Worm (Caenorhabditis elegans): ENCODE results near the gene F32A5.4.

F32A5.4 gene

DNA sequence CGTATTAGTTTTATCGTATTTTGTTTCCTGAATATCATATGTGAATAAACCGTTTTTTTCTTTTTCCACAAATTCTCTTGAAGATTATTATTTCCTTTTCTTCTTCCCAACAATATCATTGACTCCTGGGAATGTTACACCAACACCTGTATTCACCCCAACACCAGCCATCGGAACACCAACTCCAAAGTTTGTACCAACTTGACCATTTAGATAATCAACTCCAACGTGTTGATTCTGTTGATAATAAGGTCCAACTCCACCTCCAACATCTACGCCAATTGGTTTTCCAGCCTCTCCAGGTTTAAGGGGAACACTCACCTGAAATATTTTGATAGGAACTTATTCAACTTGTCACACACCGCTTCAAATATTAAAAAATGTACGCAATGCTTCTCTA lies 31.5 kb upstream of the F32A5.4 start:
- no peak for TF ChIP-seq flh-1 (GFP tag; optimal IDR thresholded peaks at IDR 0.05)
- TF ChIP-seq unc-39 (tag; optimal IDR thresholded peaks at IDR 0.05) = no peak
- TF ChIP-seq cnd-1 (tag; optimal IDR thresholded peaks at IDR 0.05) = no peak
- TF ChIP-seq ztf-11 (tag; optimal IDR thresholded peaks at IDR 0.05) = no peak
- TF ChIP-seq M03D4.4 (tag; optimal IDR thresholded peaks at IDR 0.05) = no peak
- no peak for TF ChIP-seq mep-1 (tag; optimal IDR thresholded peaks at IDR 0.05)
- no peak for TF ChIP-seq ceh-39 (tag; optimal IDR thresholded peaks at IDR 0.05)
- no peak for TF ChIP-seq unc-62 (GFP tag; optimal IDR thresholded peaks at IDR 0.05)
- no peak for TF ChIP-seq mls-2 (tag; optimal IDR thresholded peaks at IDR 0.05)
- TF ChIP-seq lsy-2 (tag; optimal IDR thresholded peaks at IDR 0.05) = no peak
- no peak for TF ChIP-seq ces-1 (GFP tag; optimal IDR thresholded peaks at IDR 0.05)
- TF ChIP-seq tbx-8 (GFP tag; optimal IDR thresholded peaks at IDR 0.05) = no peak
- TF ChIP-seq ceh-83 (GFP tag; optimal IDR thresholded peaks at IDR 0.05) = no peak
- TF ChIP-seq lin-32 (GFP tag; optimal IDR thresholded peaks at IDR 0.05) = no peak

DNA sequence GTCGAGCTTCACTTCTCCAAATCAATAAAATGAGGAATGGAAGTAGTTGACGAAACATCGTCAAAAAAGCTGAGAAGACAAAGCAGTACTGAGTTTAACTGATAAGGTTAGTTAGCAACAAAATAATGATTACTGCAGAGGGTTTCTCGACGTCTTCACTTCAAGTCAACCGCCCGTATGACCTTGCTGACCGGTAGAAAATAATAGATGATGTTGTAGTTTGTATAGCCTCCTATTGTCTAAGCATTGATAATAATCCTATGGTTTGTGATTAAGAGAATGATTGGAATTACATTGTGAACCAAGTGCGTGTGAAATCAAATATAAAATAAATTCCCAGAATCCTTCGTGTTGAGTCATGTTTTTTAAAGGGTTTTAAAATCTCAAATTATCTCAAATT lies 29.6 kb upstream of the F32A5.4 start, which contains the start of gene E04F6.6:
Gene E04F6.6 (minus strand): TSS at position 258 of the 400 bp plus-strand sequence.
- TF ChIP-seq drap-1 (GFP tag; optimal IDR thresholded peaks at IDR 0.05) (no peak), ceh-43 (GFP tag; optimal IDR thresholded peaks at IDR 0.05) (no peak), nhr-12 (tag; optimal IDR thresholded peaks at IDR 0.05) (no peak), tbx-8 (GFP tag; optimal IDR thresholded peaks at IDR 0.05) (no peak), unc-39 (tag; optimal IDR thresholded peaks at IDR 0.05) (no peak), lin-13 (tag; optimal IDR thresholded peaks at IDR 0.05) (no peak), sptf-1 (tag; optimal IDR thresholded peaks at IDR 0.05) (no peak), ham-2 (GFP tag; optimal IDR thresholded peaks at IDR 0.05) (no peak), lin-32 (GFP tag; optimal IDR thresholded peaks at IDR 0.05) (no peak), M03D4.4 (tag; optimal IDR thresholded peaks at IDR 0.05) (no peak)

DNA sequence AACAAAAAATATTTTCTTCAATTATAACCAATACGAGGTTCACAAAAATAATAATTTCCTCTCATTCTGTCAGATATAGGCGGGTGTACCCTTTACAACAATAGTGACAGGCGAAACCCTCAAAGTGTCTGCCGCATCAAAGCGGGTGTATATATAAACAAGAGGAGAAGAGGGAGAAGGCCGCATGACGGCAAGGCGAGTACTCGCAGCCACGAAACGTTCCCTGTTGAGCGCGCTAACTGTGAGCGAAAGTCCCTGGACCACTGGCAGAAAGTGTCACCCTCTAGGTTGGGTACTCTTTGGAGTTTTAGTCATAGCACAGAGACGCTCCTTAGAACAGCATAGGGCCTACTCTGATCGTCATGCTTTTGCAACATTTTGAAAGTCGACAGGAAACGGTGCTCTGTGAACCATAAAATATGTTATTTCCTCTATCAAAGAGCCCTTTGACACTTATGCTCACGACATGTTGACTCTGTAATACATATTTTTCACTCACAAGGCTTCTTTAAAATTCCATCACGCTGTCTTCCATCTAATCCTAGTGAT lies 28.8 kb upstream of the F32A5.4 start, which contains the start of gene pcrg-1:
Gene pcrg-1 (plus strand): TSS at position 499 of the 549 bp plus-strand sequence.
- TF ChIP-seq elt-3 (tag; optimal IDR thresholded peaks at IDR 0.05) (peak; percentile 59), unc-120 (tag; optimal IDR thresholded peaks at IDR 0.05; ENCODE audit: poor library complexity, severe bottlenecking) (peak; percentile 79), cnd-1 (tag; optimal IDR thresholded peaks at IDR 0.05) (peak; percentile 95), nhr-2 (tag; optimal IDR thresholded peaks at IDR 0.05) (no peak), blmp-1 (tag; optimal IDR thresholded peaks at IDR 0.05) (no peak), drap-1 (GFP tag; optimal IDR thresholded peaks at IDR 0.05) (peak; percentile 94), ces-1 (GFP tag; optimal IDR thresholded peaks at IDR 0.05) (no peak), sptf-1 (tag; optimal IDR thresholded peaks at IDR 0.05) (peak; percentile 96), ham-2 (GFP tag; optimal IDR thresholded peaks at IDR 0.05) (peak; percentile 93), ztf-11 (tag; optimal IDR thresholded peaks at IDR 0.05) (no peak), ceh-39 (tag; optimal IDR thresholded peaks at IDR 0.05) (no peak), bed-3 (GFP tag; optimal IDR thresholded peaks at IDR 0.05) (peak; percentile 83), mab-5 (tag; optimal IDR thresholded peaks at IDR 0.05) (no peak), zip-8 (tag; optimal IDR thresholded peaks at IDR 0.05) (no peak), M03D4.4 (tag; optimal IDR thresholded peaks at IDR 0.05) (peak; percentile 92), unc-39 (tag; optimal IDR thresholded peaks at IDR 0.05) (peak; percentile 25), sem-2 (GFP tag; optimal IDR thresholded peaks at IDR 0.05) (peak; percentile 84), nhr-76 (tag; optimal IDR thresholded peaks at IDR 0.05) (no peak), nhr-28 (tag; optimal IDR thresholded peaks at IDR 0.05) (no peak), flh-1 (GFP tag; optimal IDR thresholded peaks at IDR 0.05) (peak; percentile 82), lsy-2 (tag; optimal IDR thresholded peaks at IDR 0.05) (peak; percentile 27), ceh-43 (GFP tag; optimal IDR thresholded peaks at IDR 0.05) (peak; percentile 84), ceh-83 (GFP tag; optimal IDR thresholded peaks at IDR 0.05) (peak; percentile 92), unc-62 (GFP tag; optimal IDR thresholded peaks at IDR 0.05) (peak; percentile 21), lin-32 (GFP tag; optimal IDR thresholded peaks at IDR 0.05) (peak; percentile 86), mls-2 (tag; optimal IDR thresholded peaks at IDR 0.05) (peak; percentile 97), pha-4 (tag; optimal IDR thresholded peaks at IDR 0.05) (peak; percentile 59), hlh-1 (tag; optimal IDR thresholded peaks at IDR 0.05) (peak; percentile 63), tbx-8 (GFP tag; optimal IDR thresholded peaks at IDR 0.05) (peak; percentile 91), snpc-4 (tag; optimal IDR thresholded peaks at IDR 0.05) (no peak), mep-1 (tag; optimal IDR thresholded peaks at IDR 0.05) (peak; percentile 73), nhr-12 (tag; optimal IDR thresholded peaks at IDR 0.05) (no peak), lin-13 (tag; optimal IDR thresholded peaks at IDR 0.05) (peak; percentile 77), nhr-237 (tag; optimal IDR thresholded peaks at IDR 0.05) (no peak), elt-1 (tag; optimal IDR thresholded peaks at IDR 0.05; ENCODE audit: borderline replicate concordance, insufficient read depth) (peak; percentile 1)

All from whole organism, mixed stage, embryonic.